Fruit fly (Drosophila melanogaster) whole organism, adult: ENCODE data around the gene CG31111.

Experiments used
- CG33017 ChIP-seq: fragments of 200-800 bp; sonication (Bioruptor generic); optimal IDR thresholded peaks from 2 replicates; lab custom pipeline; 2018; ENCODE audit warnings: missing biosample characterization, mild to moderate bottlenecking, missing genetic modification characterization, moderate library complexity
- CG7045 ChIP-seq: fragments of 200-800 bp; sonication (Bioruptor generic); optimal IDR thresholded peaks from 2 replicates; lab custom pipeline; 2017; ENCODE audit warnings: missing biosample characterization, mild to moderate bottlenecking, missing genetic modification characterization
- Hr96 ChIP-seq: fragments of 200-800 bp; sonication (Bioruptor generic); optimal IDR thresholded peaks from 2 replicates; lab custom pipeline; 2016; ENCODE audit warnings: missing biosample characterization, missing genetic modification characterization
- Mnt ChIP-seq: fragments of 200-800 bp; sonication (Bioruptor generic); optimal IDR thresholded peaks from 2 replicates; lab custom pipeline; 2016; ENCODE audit warnings: missing biosample characterization, mild to moderate bottlenecking, missing genetic modification characterization
- bab1 ChIP-seq: fragments of 200-800 bp; sonication (Bioruptor generic); optimal IDR thresholded peaks from 3 replicates; lab custom pipeline; 2019; ENCODE audit warnings: missing biosample characterization, mild to moderate bottlenecking, missing genetic modification characterization, moderate library complexity
- kay ChIP-seq: fragments of 200-800 bp; sonication (Bioruptor generic); peaks from one replicate; lab custom pipeline; 2016; ENCODE audit warnings: missing biosample characterization, missing genetic modification characterization, borderline replicate concordance
- ovo ChIP-seq: fragments of 200-800 bp; sonication (Bioruptor generic); optimal IDR thresholded peaks from 2 replicates; lab custom pipeline; 2016; ENCODE audit warnings: missing biosample characterization, missing genetic modification characterization
- toe ChIP-seq: fragments of 200-800 bp; sonication (Bioruptor generic); optimal IDR thresholded peaks from 2 replicates; lab custom pipeline; 2016; ENCODE audit warnings: missing biosample characterization, missing genetic modification characterization

dm6 chr3R:25049383-25049741 is 6.6 kb downstream of the CG31111 start, which contains the start of gene CG11791:
- no peak for TF ChIP-seq Mnt (GFP tag; lab: Kevin White, UChicago)
- TF ChIP-seq ovo, result no peak
- no peak for TF ChIP-seq toe (GFP tag; lab: Kevin White, UChicago)
- TF ChIP-seq CG33017 (tag; lab: Kevin White, UChicago), result no peak
- no peak for TF ChIP-seq Hr96
- no peak for TF ChIP-seq CG7045 (GFP tag; lab: Kevin White, UChicago)
- TF ChIP-seq kay (GFP tag; lab: Kevin White, UChicago), result no peak
- no peak for TF ChIP-seq bab1 (GFP tag; lab: Kevin White, UChicago)
